Fruit fly (Drosophila melanogaster): ENCODE measurements around the gene CG5347.

Gene CG5347

dm6 chrX:14825922-14826617 is 49.5 kb downstream of the CG5347 start, which contains the start of gene rut (continued):
- no peak for TF ChIP-seq mirr (GFP tag; optimal IDR thresholded peaks at IDR 0.05)
- no peak for TF ChIP-seq kni (GFP tag; optimal IDR thresholded peaks at IDR 0.05)
- TF ChIP-seq Dfd (GFP tag; optimal IDR thresholded peaks at IDR 0.05) = no peak
- no peak for TF ChIP-seq CG13123 (GFP tag; optimal IDR thresholded peaks at IDR 0.05)
- peak; percentile 20 for TF ChIP-seq CoRest (tag; optimal IDR thresholded peaks at IDR 0.05)
- no peak for TF ChIP-seq Atf6 (GFP tag; IDR thresholded peaks at IDR 0.05)
- TF ChIP-seq CG1647 (GFP tag; optimal IDR thresholded peaks at IDR 0.05) = peak; percentile 9
- no peak for TF ChIP-seq CG3281 (GFP tag; optimal IDR thresholded peaks at IDR 0.05)
- TF ChIP-seq CG2199 (GFP tag; IDR thresholded peaks at IDR 0.05) = no peak
- TF ChIP-seq Blimp-1 (GFP tag; optimal IDR thresholded peaks at IDR 0.05) = no peak
- TF ChIP-seq tup (GFP tag; optimal IDR thresholded peaks at IDR 0.05) = no peak
- TF ChIP-seq pnt (GFP tag; optimal IDR thresholded peaks at IDR 0.05) = no peak
- peak; percentile 61 for TF ChIP-seq CG32532 (GFP tag; IDR thresholded peaks at IDR 0.05)
- TF ChIP-seq Hr51 (GFP tag; optimal IDR thresholded peaks at IDR 0.05) = no peak
- no peak for TF ChIP-seq ewg (GFP tag; optimal IDR thresholded peaks at IDR 0.05)
- TF ChIP-seq CG8388 (GFP tag; optimal IDR thresholded peaks at IDR 0.05) = no peak
- no peak for TF ChIP-seq Kr (GFP tag; optimal IDR thresholded peaks at IDR 0.05)
- TF ChIP-seq CG6854 (GFP tag; optimal IDR thresholded peaks at IDR 0.05) = no peak
- no peak for TF ChIP-seq CG4404 (GFP tag; IDR thresholded peaks at IDR 0.05)
- TF ChIP-seq CG8281 (tag; optimal IDR thresholded peaks at IDR 0.05) = no peak
- no peak for TF ChIP-seq klu (GFP tag; IDR thresholded peaks at IDR 0.05)
- TF ChIP-seq aop (GFP tag; IDR thresholded peaks at IDR 0.05) = no peak
- no peak for TF ChIP-seq hkb (optimal IDR thresholded peaks at IDR 0.05)
- TF ChIP-seq hkb (GFP tag; IDR thresholded peaks at IDR 0.05) = peak; percentile 22; the same call in 1 of the 2 replicates
- no peak for TF ChIP-seq CG7372 (GFP tag; IDR thresholded peaks at IDR 0.05)
- no peak for TF ChIP-seq CG7357 (GFP tag; IDR thresholded peaks at IDR 0.05)
- TF ChIP-seq ATbp (GFP tag; optimal IDR thresholded peaks at IDR 0.05) = no peak
- peak in 1 of 2 experiments; percentile 25 for TF ChIP-seq Pdp1 (GFP tag; optimal IDR thresholded peaks at IDR 0.05)
- no peak for TF ChIP-seq cad (GFP tag; optimal IDR thresholded peaks at IDR 0.05)
- no peak; the same call in 1 of the 2 replicates for TF ChIP-seq CG11247 (GFP tag; IDR thresholded peaks at IDR 0.05)
- TF ChIP-seq NK7.1 (GFP tag; optimal IDR thresholded peaks at IDR 0.05) = no peak
- TF ChIP-seq Deaf1 (tag; optimal IDR thresholded peaks at IDR 0.05) = peak; percentile 99
- TF ChIP-seq CG8359 (GFP tag; optimal IDR thresholded peaks at IDR 0.05; ENCODE audit: borderline replicate concordance) = no peak
- peak; percentile 96 for TF ChIP-seq CG6791 (GFP tag; IDR thresholded peaks at IDR 0.05; ENCODE audit: partially characterized antibody)
- no peak for TF ChIP-seq CG12769 (tag; optimal IDR thresholded peaks at IDR 0.05)
- no peak for TF ChIP-seq Chrac-16 (GFP tag; optimal IDR thresholded peaks at IDR 0.05)
- no peak for TF ChIP-seq fd3F (GFP tag; optimal IDR thresholded peaks at IDR 0.05)
- TF ChIP-seq dpn (GFP tag; optimal IDR thresholded peaks at IDR 0.05) = no peak
- no peak for TF ChIP-seq chif (GFP tag; optimal IDR thresholded peaks at IDR 0.05)
- TF ChIP-seq B-H2 (GFP tag; optimal IDR thresholded peaks at IDR 0.05) = peak; percentile 33
- no peak for TF ChIP-seq z (GFP tag; IDR thresholded peaks at IDR 0.05)
- TF ChIP-seq gsb (GFP tag; IDR thresholded peaks at IDR 0.05) = no peak
- TF ChIP-seq CG31224 (GFP tag; IDR thresholded peaks at IDR 0.05) = no peak
- TF ChIP-seq ato (GFP tag; IDR thresholded peaks at IDR 0.05; ENCODE audit: partially characterized antibody) = peak; percentile 92; the same call in 1 of the 2 replicates
- no peak for TF ChIP-seq CG12391 (tag; optimal IDR thresholded peaks at IDR 0.05)
- TF ChIP-seq zen (tag; optimal IDR thresholded peaks at IDR 0.05) = no peak
- no peak for TF ChIP-seq lov (optimal IDR thresholded peaks at IDR 0.05)
- TF ChIP-seq lov (GFP tag; IDR thresholded peaks at IDR 0.05) = no peak
- peak; percentile 55 for TF ChIP-seq CG10543 (GFP tag; optimal IDR thresholded peaks at IDR 0.05)
- peak; percentile 94 for TF ChIP-seq CG14860 (GFP tag; IDR thresholded peaks at IDR 0.05; ENCODE audit: partially characterized antibody)
